Worm (Caenorhabditis elegans) whole organism, early embryonic: ENCODE measurements around the gene pup-2.

Source experiments
- B0310.2 ChIP-seq: sonication (generic microtip); optimal IDR thresholded peaks from 2 replicates; lab custom pipeline; 2016; ENCODE audit warnings: mild to moderate bottlenecking, missing genetic modification characterization, missing compliant biosample characterization
- F13C5.2 ChIP-seq: sonication (generic microtip); optimal IDR thresholded peaks from 2 replicates; lab custom pipeline; 2017; ENCODE audit warnings: mild to moderate bottlenecking, missing genetic modification characterization, inconsistent platforms, missing compliant biosample characterization
- aly-1 ChIP-seq: sonication (generic microtip); optimal IDR thresholded peaks from 2 replicates; lab custom pipeline; 2016; ENCODE audit warnings: missing genetic modification characterization, missing compliant biosample characterization
- ama-1 ChIP-seq: fragments of 150-350 bp; optimal IDR thresholded peaks from 2 replicates; lab custom pipeline; 2014
- ceh-13 ChIP-seq: fragments of 200-800 bp; sonication (Bioruptor generic); optimal IDR thresholded peaks from 2 replicates; lab custom pipeline; 2018; ENCODE audit warnings: mild to moderate bottlenecking, missing genetic modification characterization, missing compliant biosample characterization
- ceh-36 ChIP-seq: sonication (generic microtip); optimal IDR thresholded peaks from 2 replicates; lab custom pipeline; 2016; ENCODE audit warnings: missing genetic modification characterization, inconsistent platforms, missing compliant biosample characterization
- ets-7 ChIP-seq: sonication (generic microtip); optimal IDR thresholded peaks from 2 replicates; lab custom pipeline; 2016; ENCODE audit warnings: missing genotype, missing genetic modification characterization, missing compliant biosample characterization
- flt-1 ChIP-seq: fragments of 200-800 bp; sonication (Bioruptor generic); IDR thresholded peaks from 2 replicates; pipeline ENCODE4 v1.3.6; 2022; ENCODE audit warnings: missing genetic modification characterization, missing compliant biosample characterization
- hmbx-1 ChIP-seq: sonication (generic microtip); optimal IDR thresholded peaks from 2 replicates; lab custom pipeline; 2016; ENCODE audit warnings: mild to moderate bottlenecking, missing genetic modification characterization, missing compliant biosample characterization
- hmg-4 ChIP-seq: fragments of 200-800 bp; sonication (Bioruptor generic); optimal IDR thresholded peaks from 2 replicates; lab custom pipeline; 2018; ENCODE audit warnings: mild to moderate bottlenecking, missing genetic modification characterization, missing compliant biosample characterization
- hnd-1 ChIP-seq: sonication (generic microtip); optimal IDR thresholded peaks from 2 replicates; lab custom pipeline; 2016; ENCODE audit warnings: missing genetic modification characterization, missing compliant biosample characterization
- pes-1 ChIP-seq: fragments of 200-800 bp; sonication (Bioruptor generic); IDR thresholded peaks from 2 replicates; pipeline ENCODE4 v1.3.6; 2022; ENCODE audit warnings: missing genetic modification reagents, missing genetic modification characterization, missing compliant biosample characterization
- scrt-1 ChIP-seq: fragments of 200-800 bp; sonication (Bioruptor generic); IDR thresholded peaks from 2 replicates; pipeline ENCODE4 v1.3.6; 2022; ENCODE audit warnings: missing genetic modification characterization, missing compliant biosample characterization
- sea-1 ChIP-seq: fragments of 200-800 bp; sonication (Bioruptor generic); conservative IDR thresholded peaks from 2 replicates; pipeline ENCODE4 v1.3.6; 2022; ENCODE audit warnings: missing genetic modification characterization, missing compliant biosample characterization
- tbx-11 ChIP-seq: fragments of 200-800 bp; sonication (Bioruptor generic); IDR thresholded peaks from 2 replicates; pipeline ENCODE4 v1.3.6; 2022; ENCODE audit warnings: missing genetic modification characterization, missing compliant biosample characterization
- tbx-37 ChIP-seq: fragments of 200-800 bp; sonication (Bioruptor generic); conservative IDR thresholded peaks from 2 replicates; pipeline ENCODE4 v1.3.6; 2022; ENCODE audit warnings: missing genetic modification reagents, missing genetic modification characterization, missing compliant biosample characterization
- tra-4 ChIP-seq: sonication (generic microtip); optimal IDR thresholded peaks from 2 replicates; lab custom pipeline; 2017; ENCODE audit warnings: missing genetic modification characterization, missing compliant biosample characterization

pup-2 gene

DNA sequence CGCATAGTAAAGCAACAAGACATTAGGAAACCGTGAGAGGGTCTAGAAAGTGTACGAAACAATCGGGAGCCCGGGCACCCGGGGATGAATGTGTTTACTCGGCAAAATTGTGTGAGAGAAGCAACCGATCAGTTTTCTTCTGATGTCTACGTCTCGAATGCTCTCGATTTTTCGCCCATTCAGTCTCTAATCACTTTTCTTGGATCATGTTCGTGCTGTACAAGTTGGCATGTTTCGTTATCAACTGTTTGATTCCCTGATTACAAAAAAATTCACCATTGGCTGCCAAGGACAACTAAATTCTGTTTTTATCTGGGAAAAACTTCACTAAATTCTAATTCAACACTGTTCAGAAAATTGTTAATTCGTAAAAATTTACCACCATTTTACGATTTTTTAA is 5.1 kb upstream of the pup-2 start:
- TF ChIP-seq scrt-1 (no peak), tbx-37 (GFP tag; lab: Robert Waterston, UW) (no peak)

DNA sequence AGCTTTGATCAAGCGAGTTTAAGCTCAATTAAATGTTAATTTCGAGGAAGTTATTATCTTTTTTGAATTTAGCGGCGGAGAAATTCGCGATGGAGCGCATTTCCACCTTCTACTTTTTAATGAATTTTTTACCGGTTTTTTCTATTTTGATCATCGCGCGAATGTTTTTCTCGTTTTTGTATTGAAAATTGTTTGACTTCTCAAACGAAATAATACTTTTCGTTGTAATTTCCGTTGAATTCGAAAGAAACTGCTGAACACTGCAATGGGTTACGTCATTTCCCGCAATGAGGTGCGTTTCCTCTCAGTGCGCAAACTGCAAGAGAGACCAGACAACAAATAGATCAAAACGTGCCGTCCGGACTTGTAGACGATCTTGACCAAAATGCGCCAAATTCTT is 4.5 kb upstream of the pup-2 start:
- TF ChIP-seq tbx-11 (no peak), flt-1 (GFP tag; lab: Robert Waterston, UW) (no peak), ceh-36 (tag; lab: Kevin White, UChicago) (no peak), sea-1 (GFP tag; lab: Robert Waterston, UW) (no peak), hmbx-1 (tag; lab: Kevin White, UChicago) (no peak), F13C5.2 (tag; lab: Kevin White, UChicago) (no peak), ceh-13 (GFP tag; lab: Kevin White, UChicago) (no peak), hnd-1 (tag; lab: Kevin White, UChicago) (no peak)

DNA sequence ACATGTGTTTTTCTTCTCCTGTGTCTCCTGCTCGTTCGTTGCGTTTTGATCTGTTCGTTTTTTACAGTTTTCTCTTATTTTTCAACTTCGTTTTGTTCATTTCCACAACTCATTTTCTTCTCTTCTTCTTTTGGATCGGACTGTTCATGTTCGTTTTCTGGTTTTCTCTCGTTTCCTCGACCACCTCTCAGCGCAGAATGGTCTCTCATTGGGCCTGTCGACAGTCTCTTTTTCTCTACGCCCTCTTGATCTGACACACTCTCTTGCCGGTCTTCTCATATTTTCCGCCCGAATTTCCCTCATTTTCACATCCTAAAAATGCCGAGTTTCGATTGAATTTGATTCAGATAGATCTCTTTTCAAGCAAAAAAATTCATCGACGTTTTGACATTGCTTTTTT is 4.1 kb upstream of the pup-2 start:
- no peak for TF ChIP-seq ceh-36 (tag; lab: Kevin White, UChicago)

DNA sequence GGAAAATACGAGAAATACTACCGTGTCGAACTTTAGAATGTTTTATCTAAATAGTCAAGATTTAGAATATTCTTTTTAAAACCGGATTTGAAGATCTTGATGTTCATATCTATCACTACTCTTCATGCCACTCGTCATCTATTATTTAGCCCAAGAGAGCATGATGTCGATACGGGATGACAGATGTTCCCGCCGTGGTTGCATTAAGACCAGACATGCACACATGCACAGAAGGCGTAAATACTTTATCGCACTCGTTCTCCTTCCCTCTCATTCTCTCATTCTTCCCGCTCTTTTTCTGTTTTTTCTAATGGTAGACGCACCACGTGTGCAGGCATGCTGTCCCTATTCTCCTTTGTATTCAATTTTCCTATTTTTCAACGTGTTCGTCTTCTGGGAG is 2.3 kb upstream of the pup-2 start:
- TF ChIP-seq F13C5.2 (tag; lab: Kevin White, UChicago) (no peak), tbx-37 (GFP tag; lab: Robert Waterston, UW) (no peak)

DNA sequence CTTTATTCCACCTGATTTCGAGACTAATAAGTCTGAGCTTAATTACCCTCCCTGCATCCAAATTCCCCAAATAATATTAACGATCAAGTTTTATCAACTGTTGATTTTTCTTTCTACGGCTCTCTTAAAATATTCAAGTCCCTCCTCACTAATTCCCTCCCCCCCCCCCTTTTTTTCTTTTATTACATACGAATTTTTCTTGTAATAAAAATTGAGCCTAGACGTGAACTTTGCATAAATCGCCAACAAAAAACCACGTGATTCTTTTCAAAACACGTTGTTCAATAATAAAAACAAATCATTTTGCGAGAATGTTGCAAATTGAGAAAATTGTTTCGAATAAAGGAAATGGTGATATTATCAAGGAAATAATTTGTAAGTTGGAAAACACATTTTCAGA is 2.7 kb downstream of the pup-2 start, which contains the start of gene K10D2.8:
Gene K10D2.8 (plus strand): TSS at position 301 of the 400 bp plus-strand sequence.
- TF ChIP-seq ama-1 (no peak), hnd-1 (tag; lab: Kevin White, UChicago) (no peak), tra-4 (tag; lab: Kevin White, UChicago) (no peak), tbx-11 (no peak), ets-7 (tag; lab: Kevin White, UChicago) (no peak), scrt-1 (no peak), sea-1 (GFP tag; lab: Robert Waterston, UW) (no peak)

DNA sequence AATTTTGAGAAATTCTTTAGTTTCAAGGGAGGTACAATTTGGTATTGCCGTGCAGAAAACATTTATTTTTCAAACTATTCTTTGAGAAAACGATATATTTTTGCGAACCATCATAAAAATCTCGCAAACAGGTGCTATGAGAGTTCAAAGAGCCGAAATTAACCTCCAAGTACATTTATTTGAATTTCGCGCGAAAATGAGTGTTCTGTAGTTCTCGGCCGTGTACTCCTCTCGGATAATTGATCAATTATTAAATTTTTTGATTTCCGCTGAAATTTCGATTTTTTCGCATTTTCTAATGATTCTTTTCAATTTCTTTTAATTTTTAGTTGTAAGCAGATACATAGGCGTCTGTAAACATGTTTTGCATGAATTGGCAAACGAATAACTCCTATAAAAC is 4.5 kb downstream of the pup-2 start:
- no peak for TF ChIP-seq ceh-13 (GFP tag; lab: Kevin White, UChicago)

DNA sequence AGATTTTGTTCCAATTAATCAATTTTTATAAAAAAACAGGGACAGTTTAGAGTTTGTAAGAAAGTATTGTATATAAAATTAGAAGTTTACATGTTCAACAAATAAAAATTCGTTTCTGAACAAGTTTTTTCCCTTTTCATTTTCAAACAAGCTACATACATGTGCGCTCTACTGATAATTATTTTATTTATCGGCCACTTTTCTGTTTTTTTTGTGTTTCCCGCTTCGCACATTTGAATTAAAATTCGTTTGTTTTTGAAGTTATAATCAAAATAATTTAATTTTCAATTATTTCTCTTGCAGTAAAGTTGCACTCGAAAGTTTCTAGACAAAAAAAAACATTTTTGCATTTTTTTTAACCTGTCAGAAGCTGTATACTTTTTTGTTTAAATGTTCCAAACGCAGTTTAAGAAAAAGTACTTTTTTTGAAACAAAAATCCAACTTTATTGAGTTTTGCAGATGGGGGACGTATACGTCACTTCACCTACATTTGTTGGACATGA is 5.0 kb downstream of the pup-2 start, which contains the start of gene hira-1:
Gene hira-1 (plus strand): TSS at position 454 of the 504 bp plus-strand sequence.
- TF ChIP-seq pes-1 (GFP tag; lab: Robert Waterston, UW) (no peak), hnd-1 (tag; lab: Kevin White, UChicago) (no peak), ceh-36 (tag; lab: Kevin White, UChicago) (no peak), ceh-13 (GFP tag; lab: Kevin White, UChicago) (no peak), hmg-4 (GFP tag; lab: Kevin White, UChicago) (no peak), tbx-37 (GFP tag; lab: Robert Waterston, UW) (no peak), aly-1 (tag; lab: Kevin White, UChicago) (no peak), tbx-11 (no peak), hmbx-1 (tag; lab: Kevin White, UChicago) (no peak), B0310.2 (tag; lab: Kevin White, UChicago) (no peak), ets-7 (tag; lab: Kevin White, UChicago) (no peak), scrt-1 (no peak), ama-1 (no peak)

DNA sequence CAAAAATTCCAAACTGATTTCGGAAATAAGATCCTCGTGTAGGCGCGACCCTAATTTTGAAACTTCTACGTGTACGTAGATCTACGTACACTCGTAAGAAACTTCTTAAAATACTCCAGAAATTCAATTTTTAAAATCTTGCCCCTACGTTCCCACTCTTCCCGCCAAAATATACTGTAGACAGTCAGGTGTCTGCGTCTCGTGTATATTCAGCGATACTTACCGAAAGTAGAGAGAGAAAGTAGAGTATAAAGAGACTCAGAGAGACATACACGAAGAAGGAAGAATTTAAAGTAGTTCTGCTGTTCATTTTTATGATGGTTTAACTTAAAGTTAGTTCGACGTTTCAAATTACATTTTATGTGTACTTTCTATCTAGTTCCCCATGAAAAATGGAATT is 7.5 kb downstream of the pup-2 start:
- TF ChIP-seq ceh-36 (tag; lab: Kevin White, UChicago) (no peak), pes-1 (GFP tag; lab: Robert Waterston, UW) (no peak), hnd-1 (tag; lab: Kevin White, UChicago) (no peak), scrt-1 (no peak), tbx-37 (GFP tag; lab: Robert Waterston, UW) (no peak), flt-1 (GFP tag; lab: Robert Waterston, UW) (no peak), tbx-11 (no peak)

DNA sequence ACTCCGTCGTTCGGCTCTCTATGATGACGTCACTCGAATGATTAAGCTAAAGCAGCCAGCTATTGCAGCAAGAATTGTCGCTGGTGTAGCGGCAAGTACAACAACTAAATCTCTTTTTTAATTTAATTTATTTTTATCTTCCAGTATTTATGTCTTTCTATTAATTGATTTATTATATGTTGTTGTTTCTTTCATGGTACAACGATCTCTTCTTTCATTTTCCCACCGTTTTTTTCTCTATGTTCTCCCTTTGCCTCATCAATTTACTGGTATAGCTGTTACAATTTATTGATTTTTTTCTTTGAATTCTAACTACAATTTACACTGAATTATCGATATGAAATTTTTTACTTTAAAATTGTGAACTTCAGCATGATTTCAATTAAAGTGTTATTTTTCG is 10.0 kb downstream of the pup-2 start, which contains the start of gene moc-6:
Gene moc-6 (plus strand): TSS at position 301 of the 400 bp plus-strand sequence.
- no peak for TF ChIP-seq F13C5.2 (tag; lab: Kevin White, UChicago)
- no peak for TF ChIP-seq ceh-36 (tag; lab: Kevin White, UChicago)
- no peak for TF ChIP-seq ama-1
